Worm (Caenorhabditis elegans): ENCODE measurements around the gene C16C10.4.

The C16C10.4 gene

DNA sequence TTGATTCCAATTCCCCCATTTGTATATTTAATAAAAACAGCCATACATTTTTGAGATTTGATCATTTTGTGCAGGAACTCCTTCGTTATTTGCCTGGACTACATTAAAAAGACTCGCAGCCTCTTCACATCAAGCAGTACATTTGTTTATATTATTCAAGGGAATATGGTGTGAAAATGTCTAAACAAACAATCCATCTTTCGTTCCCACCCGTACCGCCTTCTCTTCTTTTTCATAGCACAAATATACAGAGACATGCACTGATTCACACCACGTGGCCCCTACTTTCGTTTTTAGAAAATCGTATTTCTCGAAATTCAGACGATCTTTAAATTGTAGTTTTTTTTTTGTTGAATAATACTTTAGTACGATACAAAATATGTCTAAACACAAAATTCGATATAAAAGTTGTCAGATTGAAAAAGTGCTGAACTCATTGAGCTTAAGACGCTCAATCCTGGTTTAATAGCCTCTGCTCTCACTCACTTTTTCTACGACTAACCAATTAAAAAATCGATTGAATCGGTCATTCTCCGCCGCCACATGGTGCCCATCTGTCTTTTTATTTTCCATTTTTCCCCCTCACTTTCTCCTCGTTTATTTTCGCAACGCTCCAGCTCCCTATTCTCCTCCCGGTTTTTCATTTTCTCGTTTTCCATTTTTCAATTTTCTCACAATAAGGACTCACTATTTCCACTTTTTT is 24.3 kb downstream of the C16C10.4 start:
- TF ChIP-seq ces-1 (GFP tag; optimal IDR thresholded peaks at IDR 0.05), result peak; percentile 35
- peak; percentile 3 for TF ChIP-seq cnd-1 (tag; optimal IDR thresholded peaks at IDR 0.05)
- TF ChIP-seq mep-1 (tag; optimal IDR thresholded peaks at IDR 0.05), result no peak
- peak; percentile 50 for TF ChIP-seq lin-32 (GFP tag; optimal IDR thresholded peaks at IDR 0.05)
- TF ChIP-seq mab-5 (tag; optimal IDR thresholded peaks at IDR 0.05), result peak; percentile 20

DNA sequence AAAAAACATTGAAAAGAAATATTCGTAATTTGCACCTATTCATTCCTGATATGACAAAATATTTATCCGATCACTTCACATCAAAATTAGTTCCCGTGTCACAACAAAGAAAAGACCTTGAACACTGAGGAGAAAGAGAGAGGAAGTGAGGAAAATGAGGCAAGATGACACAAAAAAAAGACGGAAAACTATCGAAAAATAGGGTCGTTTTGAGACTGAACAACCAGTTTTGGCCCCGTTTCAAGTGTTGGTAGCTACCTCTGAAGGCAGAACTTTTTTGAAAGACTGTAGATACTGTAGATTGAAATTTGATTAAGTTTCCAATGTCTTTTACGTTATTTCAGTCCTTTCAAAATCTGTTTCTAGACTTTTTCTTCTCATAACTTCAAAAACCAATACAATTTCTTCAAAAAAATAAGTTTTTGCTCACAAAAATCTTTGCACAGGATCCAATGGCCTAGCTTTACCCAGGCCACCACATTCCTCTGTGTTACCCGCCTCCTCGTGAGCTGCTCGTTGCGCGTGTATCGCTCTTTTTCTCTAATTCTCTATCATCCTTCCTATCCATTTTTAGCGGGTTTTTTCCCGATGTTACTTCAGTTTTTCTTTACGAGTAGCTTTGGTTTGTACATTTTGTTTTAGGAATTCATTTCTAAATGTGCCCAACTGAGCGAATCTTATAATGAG is 25.3 kb downstream of the C16C10.4 start:
- no peak for TF ChIP-seq ztf-11 (tag; optimal IDR thresholded peaks at IDR 0.05)
- no peak for TF ChIP-seq nhr-2 (tag; optimal IDR thresholded peaks at IDR 0.05)
- TF ChIP-seq cnd-1 (tag; optimal IDR thresholded peaks at IDR 0.05), result no peak
- no peak for TF ChIP-seq sem-2 (GFP tag; optimal IDR thresholded peaks at IDR 0.05)
- TF ChIP-seq bed-3 (GFP tag; optimal IDR thresholded peaks at IDR 0.05), result no peak
- TF ChIP-seq hlh-1 (tag; optimal IDR thresholded peaks at IDR 0.05), result no peak
- peak; percentile 4 for TF ChIP-seq mls-2 (tag; optimal IDR thresholded peaks at IDR 0.05)
- TF ChIP-seq lin-13 (tag; optimal IDR thresholded peaks at IDR 0.05), result no peak
- no peak for TF ChIP-seq elt-1 (tag; optimal IDR thresholded peaks at IDR 0.05; ENCODE audit: borderline replicate concordance, insufficient read depth)
- TF ChIP-seq unc-62 (GFP tag; optimal IDR thresholded peaks at IDR 0.05), result no peak
- no peak for TF ChIP-seq snpc-4 (tag; optimal IDR thresholded peaks at IDR 0.05)
- no peak for TF ChIP-seq elt-3 (tag; optimal IDR thresholded peaks at IDR 0.05)
- no peak for TF ChIP-seq sptf-1 (tag; optimal IDR thresholded peaks at IDR 0.05)
- no peak for TF ChIP-seq ceh-43 (GFP tag; optimal IDR thresholded peaks at IDR 0.05)
- no peak for TF ChIP-seq mab-5 (tag; optimal IDR thresholded peaks at IDR 0.05)
- TF ChIP-seq unc-120 (tag; optimal IDR thresholded peaks at IDR 0.05; ENCODE audit: poor library complexity, severe bottlenecking), result peak; percentile 88
- peak; percentile 22 for TF ChIP-seq ceh-39 (tag; optimal IDR thresholded peaks at IDR 0.05)
- TF ChIP-seq ceh-83 (GFP tag; optimal IDR thresholded peaks at IDR 0.05), result no peak
- no peak for TF ChIP-seq M03D4.4 (tag; optimal IDR thresholded peaks at IDR 0.05)
- no peak for TF ChIP-seq tbx-8 (GFP tag; optimal IDR thresholded peaks at IDR 0.05)
- no peak for TF ChIP-seq pha-4 (tag; optimal IDR thresholded peaks at IDR 0.05)
- peak; percentile 15 for TF ChIP-seq ces-1 (GFP tag; optimal IDR thresholded peaks at IDR 0.05)
- peak; percentile 5 for TF ChIP-seq nhr-237 (tag; optimal IDR thresholded peaks at IDR 0.05)
- no peak for TF ChIP-seq lin-32 (GFP tag; optimal IDR thresholded peaks at IDR 0.05)
- TF ChIP-seq blmp-1 (tag; optimal IDR thresholded peaks at IDR 0.05), result no peak
- peak; percentile 50 for TF ChIP-seq lsy-2 (tag; optimal IDR thresholded peaks at IDR 0.05)
- TF ChIP-seq unc-39 (tag; optimal IDR thresholded peaks at IDR 0.05), result no peak
- TF ChIP-seq mep-1 (tag; optimal IDR thresholded peaks at IDR 0.05), result peak; percentile 37
- TF ChIP-seq drap-1 (GFP tag; optimal IDR thresholded peaks at IDR 0.05), result no peak

DNA sequence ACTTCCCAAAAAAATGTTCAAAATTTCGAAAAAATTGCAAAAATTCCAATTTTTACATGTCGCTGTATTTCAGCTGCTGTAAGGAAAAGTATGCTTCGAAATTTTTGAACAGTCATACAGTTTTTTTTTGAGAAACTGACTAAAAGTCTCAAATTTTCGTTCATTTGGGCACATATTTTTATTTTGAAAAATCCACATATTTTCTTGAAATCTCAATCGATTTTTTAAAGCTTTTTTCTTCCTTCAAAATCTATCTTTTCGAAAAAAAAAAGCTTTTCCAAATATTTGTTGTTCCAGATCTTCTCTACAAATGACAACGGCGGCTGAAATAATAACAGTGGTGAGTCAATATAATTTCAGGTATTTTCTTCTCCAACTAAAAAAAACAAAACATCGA is 25.9 kb downstream of the C16C10.4 start, which contains the start of gene asd-1:
asd-1 (plus strand) TSS at position 298 of the 397 bp plus-strand sequence.
- no peak for TF ChIP-seq unc-120 (tag; optimal IDR thresholded peaks at IDR 0.05; ENCODE audit: poor library complexity, severe bottlenecking)
- TF ChIP-seq zip-8 (tag; optimal IDR thresholded peaks at IDR 0.05), result no peak
- no peak for TF ChIP-seq blmp-1 (tag; optimal IDR thresholded peaks at IDR 0.05)
- TF ChIP-seq unc-39 (tag; optimal IDR thresholded peaks at IDR 0.05), result no peak
- TF ChIP-seq mep-1 (tag; optimal IDR thresholded peaks at IDR 0.05), result no peak
- no peak for TF ChIP-seq ceh-43 (GFP tag; optimal IDR thresholded peaks at IDR 0.05)
- no peak for TF ChIP-seq sptf-1 (tag; optimal IDR thresholded peaks at IDR 0.05)
- no peak for TF ChIP-seq lsy-2 (tag; optimal IDR thresholded peaks at IDR 0.05)
- no peak for TF ChIP-seq nhr-28 (tag; optimal IDR thresholded peaks at IDR 0.05)
- no peak for TF ChIP-seq mab-5 (tag; optimal IDR thresholded peaks at IDR 0.05)
- no peak for TF ChIP-seq ces-1 (GFP tag; optimal IDR thresholded peaks at IDR 0.05)
- TF ChIP-seq lin-13 (tag; optimal IDR thresholded peaks at IDR 0.05), result no peak
- TF ChIP-seq nhr-237 (tag; optimal IDR thresholded peaks at IDR 0.05), result no peak
- TF ChIP-seq M03D4.4 (tag; optimal IDR thresholded peaks at IDR 0.05), result no peak
- no peak for TF ChIP-seq nhr-2 (tag; optimal IDR thresholded peaks at IDR 0.05)
- no peak for TF ChIP-seq mls-2 (tag; optimal IDR thresholded peaks at IDR 0.05)
- no peak for TF ChIP-seq hlh-1 (tag; optimal IDR thresholded peaks at IDR 0.05)
- no peak for TF ChIP-seq snpc-4 (tag; optimal IDR thresholded peaks at IDR 0.05)
- no peak for TF ChIP-seq nhr-12 (tag; optimal IDR thresholded peaks at IDR 0.05)
- TF ChIP-seq flh-1 (GFP tag; optimal IDR thresholded peaks at IDR 0.05), result no peak

All from whole organism, mixed stage, embryonic.